Worm (Caenorhabditis elegans): ENCODE measurements around the gene C03H5.7.
A peak's percentile ranks its signal among the peaks of the same experiment; 100 is the strongest.

Gene C03H5.7

DNA sequence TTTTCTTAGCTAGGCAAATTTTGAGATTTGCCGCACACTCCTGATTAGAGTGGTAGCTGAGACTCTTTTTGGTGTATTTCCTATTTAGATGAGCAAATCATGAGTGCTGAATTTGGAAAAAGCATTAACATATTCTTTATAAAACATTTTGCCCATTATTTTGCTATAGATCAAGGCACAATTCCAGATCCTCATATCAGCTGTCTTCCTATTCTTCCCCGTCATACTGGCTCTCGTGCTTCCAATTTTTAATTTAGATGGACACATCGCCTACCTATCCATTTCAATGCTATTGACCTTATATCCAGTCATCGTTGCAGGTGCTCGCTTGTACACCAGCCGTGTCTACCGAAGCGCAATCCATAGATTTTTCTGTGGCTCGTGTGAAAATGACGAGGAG, at the start of gene C03H5.7:
C03H5.7 (plus strand) TSS at position 301 of the 400 bp plus-strand sequence.
- no peak for TF ChIP-seq ceh-9 (tag; optimal IDR thresholded peaks at IDR 0.05)
- TF ChIP-seq ahr-1 (tag; optimal IDR thresholded peaks at IDR 0.05), result no peak
- TF ChIP-seq T23F11.4 (GFP tag; optimal IDR thresholded peaks at IDR 0.05), result no peak
- no peak for TF ChIP-seq hlh-13 (GFP tag; optimal IDR thresholded peaks at IDR 0.05)
- no peak for TF ChIP-seq hlh-15 (tag; optimal IDR thresholded peaks at IDR 0.05)
- TF ChIP-seq rnt-1 (tag; optimal IDR thresholded peaks at IDR 0.05), result no peak
- no peak for TF ChIP-seq dve-1 (tag; optimal IDR thresholded peaks at IDR 0.05)
- TF ChIP-seq fkh-6 (tag; optimal IDR thresholded peaks at IDR 0.05), result no peak
- no peak for TF ChIP-seq ceh-18 (tag; optimal IDR thresholded peaks at IDR 0.05)
- TF ChIP-seq ceh-14 (tag; optimal IDR thresholded peaks at IDR 0.05), result no peak
- TF ChIP-seq ceh-45 (GFP tag; IDR thresholded peaks at IDR 0.05), result no peak
- no peak for TF ChIP-seq nhr-11 (tag; optimal IDR thresholded peaks at IDR 0.05)
- TF ChIP-seq unc-42 (tag; optimal IDR thresholded peaks at IDR 0.05), result no peak
- no peak for TF ChIP-seq che-1 (tag; optimal IDR thresholded peaks at IDR 0.05)
- TF ChIP-seq ceh-48 (tag; optimal IDR thresholded peaks at IDR 0.05), result no peak
- TF ChIP-seq odd-2 (tag; optimal IDR thresholded peaks at IDR 0.05), result no peak
- TF ChIP-seq pros-1 (tag; optimal IDR thresholded peaks at IDR 0.05), result no peak
- TF ChIP-seq npax-4 (tag; optimal IDR thresholded peaks at IDR 0.05), result no peak
- TF ChIP-seq lim-6 (tag; optimal IDR thresholded peaks at IDR 0.05), result no peak

DNA sequence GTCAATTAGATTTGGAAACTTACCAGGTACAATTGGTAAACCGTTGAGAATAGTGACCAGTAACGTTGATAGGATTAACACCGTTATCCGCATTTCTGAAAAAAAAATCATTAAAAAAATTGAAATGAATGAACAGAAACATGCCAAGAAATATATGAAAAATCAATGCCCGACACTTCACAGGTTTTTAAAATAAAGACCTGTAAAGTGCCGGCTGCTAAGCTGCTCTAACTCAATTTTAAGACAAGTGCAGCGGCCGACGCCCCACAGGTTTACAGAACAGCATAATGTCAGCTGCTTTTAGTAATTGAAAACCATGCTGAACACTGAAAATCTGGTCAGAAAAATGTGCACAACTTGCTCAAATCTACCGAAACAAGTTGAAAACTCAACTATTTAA, 47.6 kb upstream of the C03H5.7 start, which contains the start of gene cbn-1:
cbn-1 (minus strand) TSS at position 101 of the 400 bp plus-strand sequence.
- no peak for TF ChIP-seq ceh-14 (tag; optimal IDR thresholded peaks at IDR 0.05)

DNA sequence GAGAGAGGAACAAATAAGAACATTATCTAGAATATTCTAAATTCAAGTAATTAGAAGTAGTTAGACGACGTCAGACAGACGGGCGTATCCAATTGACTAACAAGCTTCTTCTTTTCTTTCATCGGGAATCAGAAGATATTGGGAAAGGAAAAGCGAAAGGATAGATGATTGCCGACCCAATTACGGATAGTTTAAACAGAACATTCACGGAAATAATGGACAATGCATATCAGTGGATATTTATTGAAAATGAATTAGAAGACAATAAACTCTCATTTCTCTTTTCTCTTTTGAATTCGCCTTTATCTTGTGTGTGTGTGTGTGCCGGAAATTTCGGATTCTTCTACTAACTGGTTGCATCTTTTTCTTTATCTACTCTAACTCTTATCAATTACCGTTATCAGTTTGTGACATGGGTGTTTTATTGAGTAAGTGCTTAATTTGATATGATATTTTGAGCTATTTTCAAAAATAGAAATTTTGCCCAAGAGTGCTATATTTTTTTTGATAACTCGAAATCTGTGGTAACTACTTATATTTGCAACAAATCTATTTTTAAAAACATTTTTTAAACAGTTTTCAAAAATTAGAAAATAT, 46.1 kb upstream of the C03H5.7 start:
- TF ChIP-seq ceh-6 (GFP tag; optimal IDR thresholded peaks at IDR 0.05), result no peak
- no peak for TF ChIP-seq hlh-15 (tag; optimal IDR thresholded peaks at IDR 0.05)
- TF ChIP-seq pag-3 (tag; optimal IDR thresholded peaks at IDR 0.05; ENCODE audit: borderline replicate concordance), result no peak
- TF ChIP-seq ceh-2 (tag; optimal IDR thresholded peaks at IDR 0.05), result no peak
- peak; percentile 90 for TF ChIP-seq elt-2 (tag; optimal IDR thresholded peaks at IDR 0.05)

DNA sequence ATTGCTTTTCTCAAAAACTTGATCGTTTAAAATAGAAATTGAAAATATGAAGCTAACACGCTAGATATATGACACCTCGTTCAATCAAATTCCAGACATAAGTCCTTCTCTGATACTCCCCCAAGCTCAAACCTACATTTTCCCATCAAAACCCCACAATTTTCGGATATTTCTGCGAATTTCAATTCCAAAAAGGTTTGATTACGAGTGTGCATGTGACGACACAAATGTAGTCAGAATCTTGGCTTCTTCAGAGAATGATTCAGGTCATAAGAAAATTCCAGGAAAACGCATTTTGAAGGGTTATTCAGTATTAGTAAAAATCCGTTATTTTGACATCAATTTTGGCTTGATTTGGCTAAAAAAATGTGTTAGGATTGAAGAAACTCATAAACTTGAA, 45.2 kb upstream of the C03H5.7 start:
- TF ChIP-seq fkh-6 (tag; optimal IDR thresholded peaks at IDR 0.05), result no peak
- TF ChIP-seq ets-4 (tag; optimal IDR thresholded peaks at IDR 0.05), result no peak
- TF ChIP-seq madf-2 (tag; optimal IDR thresholded peaks at IDR 0.05), result no peak
- TF ChIP-seq ceh-45 (GFP tag; IDR thresholded peaks at IDR 0.05), result no peak
- TF ChIP-seq che-1 (tag; optimal IDR thresholded peaks at IDR 0.05), result no peak
- no peak for TF ChIP-seq C08G9.2 (tag; optimal IDR thresholded peaks at IDR 0.05)

DNA sequence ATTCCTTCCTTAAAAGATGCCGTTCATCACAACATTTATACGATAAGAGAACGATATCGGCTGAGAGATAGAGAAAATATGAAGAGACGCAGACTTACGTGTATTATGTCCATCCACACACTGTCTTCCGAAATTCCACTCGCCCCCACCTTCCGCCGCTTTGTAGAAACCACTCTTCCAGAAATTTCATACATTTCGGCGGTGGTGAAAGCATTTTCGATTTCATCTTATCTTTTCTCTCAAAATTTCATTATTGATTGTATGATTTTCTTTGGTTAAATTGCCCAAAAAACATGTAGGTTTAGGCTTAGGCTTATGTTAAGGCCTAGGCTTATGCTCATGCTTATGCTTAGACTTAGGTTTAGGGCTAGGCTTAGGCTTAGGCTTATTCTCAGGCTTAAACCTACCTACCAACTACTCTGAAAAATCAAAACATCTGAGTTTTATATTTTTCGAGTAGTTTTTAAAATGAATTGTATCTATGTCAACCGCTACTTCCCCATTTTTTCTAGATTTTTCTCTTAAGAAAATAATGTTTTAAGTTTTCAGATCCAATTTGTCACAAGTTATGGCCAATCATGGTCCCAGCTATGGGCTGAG, 42.7 kb upstream of the C03H5.7 start, which contains the start of gene cpn-2:
cpn-2 (plus strand) TSS at position 550 of the 600 bp plus-strand sequence.
- TF ChIP-seq ceh-30 (tag; optimal IDR thresholded peaks at IDR 0.05), result no peak
- no peak for TF ChIP-seq tbx-7 (tag; optimal IDR thresholded peaks at IDR 0.05)
- TF ChIP-seq F13H6.1 (tag; optimal IDR thresholded peaks at IDR 0.05), result no peak
- TF ChIP-seq nfya-1 (tag; optimal IDR thresholded peaks at IDR 0.05), result peak; percentile 27

DNA sequence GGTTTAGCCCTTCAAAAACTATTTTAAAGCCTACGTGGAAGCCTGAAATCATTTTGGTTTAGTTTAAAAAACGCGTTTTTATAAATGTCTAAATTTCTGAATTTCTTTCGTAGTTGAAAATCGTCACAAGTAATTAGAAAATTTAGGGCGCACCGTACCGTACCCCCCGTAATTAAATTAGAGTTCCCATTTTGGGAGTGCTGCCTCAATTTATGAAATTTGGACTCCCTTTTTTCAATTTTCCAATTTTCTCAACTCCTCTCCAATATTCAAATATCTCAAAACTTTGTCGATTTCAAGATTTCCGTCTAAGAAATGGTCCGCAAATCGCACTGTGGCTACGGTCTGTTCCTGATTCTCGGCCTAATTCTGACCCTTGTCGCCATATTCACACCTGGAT, 39.8 kb upstream of the C03H5.7 start, which contains the start of gene clc-31:
clc-31 (plus strand) TSS at position 301 of the 400 bp plus-strand sequence.
- TF ChIP-seq pros-1 (tag; optimal IDR thresholded peaks at IDR 0.05) (no peak), mec-3 (tag; optimal IDR thresholded peaks at IDR 0.05; ENCODE audit: borderline replicate concordance) (no peak), pag-3 (tag; optimal IDR thresholded peaks at IDR 0.05; ENCODE audit: borderline replicate concordance) (no peak), odd-2 (tag; optimal IDR thresholded peaks at IDR 0.05) (no peak), fkh-6 (tag; optimal IDR thresholded peaks at IDR 0.05) (no peak)
